Worm (Caenorhabditis elegans): ENCODE measurements around the gene C11D2.3.

- no peak for TF ChIP-seq nhr-23 (tag; optimal IDR thresholded peaks at IDR 0.05)
- no peak for TF ChIP-seq mdl-1 (tag; optimal IDR thresholded peaks at IDR 0.05)
These were observed 17.0 kb upstream of the C11D2.3 start for ce11 chrIV:6134639-6135038.

Data from whole organism, L3 larva.